Worm (Caenorhabditis elegans) whole organism, L1 larva: ENCODE results near the gene rrsr-1.

ENCODE experiments used
- C04F5.9 ChIP-seq: sonication (generic microtip); optimal IDR thresholded peaks from 2 replicates; lab custom pipeline; 2016; ENCODE audit warnings: missing genetic modification characterization, missing compliant biosample characterization
- C34B4.2 ChIP-seq: sonication (generic microtip); optimal IDR thresholded peaks from 2 replicates; lab custom pipeline; 2017; ENCODE audit warnings: mild to moderate bottlenecking, missing genetic modification characterization, missing compliant biosample characterization
- Y116A8C.19 ChIP-seq: sonication (generic microtip); optimal IDR thresholded peaks from 2 replicates; lab custom pipeline; 2016; ENCODE audit warnings: missing compliant biosample characterization, missing genetic modification characterization, borderline replicate concordance
- ceh-90 ChIP-seq: sonication (generic microtip); optimal IDR thresholded peaks from 2 replicates; lab custom pipeline; 2016; ENCODE audit warnings: missing genetic modification characterization, missing compliant biosample characterization
- ces-1 ChIP-seq: fragments of 150-350 bp; optimal IDR thresholded peaks from 2 replicates; lab custom pipeline; 2014; ENCODE audit warnings: missing biosample characterization, missing genetic modification reagents, missing genetic modification characterization
- dpl-1 ChIP-seq, 3 experiments: fragments of 150-350 bp in 2 of 3; sonication (generic microtip) in 1 of 3; optimal IDR thresholded peaks; 2 replicates each; lab custom pipeline; 2014 to 2017; ENCODE audit warnings: missing biosample characterization in 3 of 3, missing genetic modification characterization in 3 of 3, missing genetic modification reagents in 3 of 3
- efl-1 ChIP-seq, 4 experiments: fragments of 150-350 bp; optimal IDR thresholded peaks in 3 of 4; peaks in 1 of 4; 1 replicate in 1 of 4; 2 replicates in 3 of 4; lab custom pipeline; 2014; ENCODE audit warnings: missing biosample characterization in 2 of 4, missing genetic modification characterization in 2 of 4, missing genetic modification reagents in 2 of 4
- efl-3 ChIP-seq: fragments of 200-800 bp; sonication (Bioruptor generic); optimal IDR thresholded peaks from 2 replicates; lab custom pipeline; 2018; ENCODE audit warnings: mild to moderate bottlenecking, missing genetic modification characterization, missing compliant biosample characterization
- fkh-10 ChIP-seq: sonication (generic microtip); optimal IDR thresholded peaks from 2 replicates; lab custom pipeline; 2017; ENCODE audit warnings: missing biosample characterization, missing genetic modification reagents, missing genetic modification characterization
- fkh-4 ChIP-seq: sonication (generic microtip); optimal IDR thresholded peaks from 2 replicates; lab custom pipeline; 2016; ENCODE audit warnings: missing compliant biosample characterization, missing genetic modification characterization, borderline replicate concordance
- fkh-8 ChIP-seq: sonication (generic microtip); optimal IDR thresholded peaks from 2 replicates; lab custom pipeline; 2016; ENCODE audit warnings: mild to moderate bottlenecking, missing genetic modification characterization, missing compliant biosample characterization
- fos-1 ChIP-seq: fragments of 150-350 bp; optimal IDR thresholded peaks from 2 replicates; lab custom pipeline; 2014; ENCODE audit warnings: missing biosample characterization, missing genetic modification characterization
- hlh-17 ChIP-seq: fragments of 200-800 bp; sonication (Bioruptor generic); optimal IDR thresholded peaks from 2 replicates; lab custom pipeline; 2018; ENCODE audit warnings: missing genetic modification characterization, mild to moderate bottlenecking, missing compliant biosample characterization, moderate library complexity, borderline replicate concordance
- hlh-4 ChIP-seq: sonication (generic microtip); optimal IDR thresholded peaks from 2 replicates; lab custom pipeline; 2016; ENCODE audit warnings: mild to moderate bottlenecking, missing genetic modification characterization, missing compliant biosample characterization
- hpl-2 ChIP-seq: fragments of 150-350 bp; optimal IDR thresholded peaks from 2 replicates; lab custom pipeline; 2014; ENCODE audit warnings: missing biosample characterization, missing genetic modification reagents, missing genetic modification characterization
- irx-1 ChIP-seq: sonication (generic microtip); optimal IDR thresholded peaks from 2 replicates; lab custom pipeline; 2016; ENCODE audit warnings: missing genetic modification characterization, missing compliant biosample characterization
- isw-1 ChIP-seq: fragments of 200-800 bp; sonication (Bioruptor generic); IDR thresholded peaks from 2 replicates; pipeline ENCODE4 v1.3.6; 2022; ENCODE audit warnings: missing genetic modification characterization, missing compliant biosample characterization
- jun-1 ChIP-seq: fragments of 150-350 bp; optimal IDR thresholded peaks from 2 replicates; lab custom pipeline; 2014; ENCODE audit warnings: missing biosample characterization, missing genetic modification reagents, missing genetic modification characterization
- lin-39 ChIP-seq: fragments of 150-350 bp; optimal IDR thresholded peaks from 2 replicates; lab custom pipeline; 2014; ENCODE audit warnings: missing biosample characterization, missing genetic modification reagents, missing genetic modification characterization
- lsy-2 ChIP-seq, 2 experiments: fragments of 150-350 bp; optimal IDR thresholded peaks; 2 replicates each; lab custom pipeline; 2014; ENCODE audit warnings: missing biosample characterization in 2 of 2, missing genetic modification characterization in 2 of 2
- mep-1 ChIP-seq: fragments of 150-350 bp; optimal IDR thresholded peaks from 2 replicates; lab custom pipeline; 2014; ENCODE audit warnings: missing biosample characterization, missing genetic modification characterization
- nhr-12 ChIP-seq: sonication (generic microtip); optimal IDR thresholded peaks from 2 replicates; lab custom pipeline; 2017; ENCODE audit warnings: missing biosample characterization, missing genetic modification characterization
- nhr-19 ChIP-seq: fragments of 200-800 bp; sonication (Bioruptor generic); conservative IDR thresholded peaks from 2 replicates; pipeline ENCODE4 v1.3.6; 2022; ENCODE audit warnings: missing genetic modification characterization, missing compliant biosample characterization
- nhr-71 ChIP-seq: sonication (generic microtip); optimal IDR thresholded peaks from 2 replicates; lab custom pipeline; 2016; ENCODE audit warnings: mild to moderate bottlenecking, missing genetic modification characterization, moderate library complexity, missing compliant biosample characterization
- nhr-77 ChIP-seq: fragments of 150-350 bp; optimal IDR thresholded peaks from 2 replicates; lab custom pipeline; 2014; ENCODE audit warnings: missing biosample characterization, missing genetic modification characterization
- nhr-85 ChIP-seq: sonication (generic microtip); peaks from one replicate; lab custom pipeline; 2016; ENCODE audit warnings: missing genetic modification characterization, inconsistent platforms, missing compliant biosample characterization
- nhr-90 ChIP-seq: sonication (generic microtip); optimal IDR thresholded peaks from 2 replicates; lab custom pipeline; 2016; ENCODE audit warnings: mild to moderate bottlenecking, missing genetic modification characterization, missing compliant biosample characterization; ENCODE audit not compliant: poor library complexity
- pax-3 ChIP-seq: fragments of 200-800 bp; sonication (Bioruptor generic); optimal IDR thresholded peaks from 2 replicates; lab custom pipeline; 2018; ENCODE audit warnings: mild to moderate bottlenecking, missing genetic modification characterization, moderate library complexity, missing compliant biosample characterization
- pqm-1 ChIP-seq: sonication (generic microtip); optimal IDR thresholded peaks from 3 replicates; lab custom pipeline; 2017; ENCODE audit warnings: missing biosample characterization, missing genetic modification characterization
- snpc-4 ChIP-seq: fragments of 150-350 bp; optimal IDR thresholded peaks from 2 replicates; lab custom pipeline; 2014; ENCODE audit warnings: missing biosample characterization, missing genetic modification characterization
- sptf-1 ChIP-seq: fragments of 150-350 bp; optimal IDR thresholded peaks from 2 replicates; lab custom pipeline; 2014; ENCODE audit warnings: missing biosample characterization, missing genetic modification characterization
- unc-30 ChIP-seq: sonication (generic microtip); optimal IDR thresholded peaks from 2 replicates; lab custom pipeline; 2017; ENCODE audit warnings: missing biosample characterization, missing genetic modification characterization
- unc-98 ChIP-seq: fragments of 200-800 bp; sonication (Bioruptor generic); IDR thresholded peaks from 2 replicates; pipeline ENCODE4 v1.3.6; 2022; ENCODE audit warnings: missing genetic modification characterization, missing compliant biosample characterization
- xbp-1 ChIP-seq: sonication (generic microtip); optimal IDR thresholded peaks from 2 replicates; lab custom pipeline; 2016; ENCODE audit warnings: missing genetic modification characterization, missing compliant biosample characterization
- zip-4 ChIP-seq: fragments of 200-800 bp; sonication (Bioruptor generic); optimal IDR thresholded peaks from 2 replicates; lab custom pipeline; 2018; ENCODE audit warnings: mild to moderate bottlenecking, missing genetic modification characterization, moderate library complexity, missing compliant biosample characterization
- ztf-4 ChIP-seq: fragments of 150-350 bp; optimal IDR thresholded peaks from 2 replicates; lab custom pipeline; 2014; ENCODE audit warnings: missing biosample characterization, missing genetic modification characterization

rrsr-1 gene

DNA sequence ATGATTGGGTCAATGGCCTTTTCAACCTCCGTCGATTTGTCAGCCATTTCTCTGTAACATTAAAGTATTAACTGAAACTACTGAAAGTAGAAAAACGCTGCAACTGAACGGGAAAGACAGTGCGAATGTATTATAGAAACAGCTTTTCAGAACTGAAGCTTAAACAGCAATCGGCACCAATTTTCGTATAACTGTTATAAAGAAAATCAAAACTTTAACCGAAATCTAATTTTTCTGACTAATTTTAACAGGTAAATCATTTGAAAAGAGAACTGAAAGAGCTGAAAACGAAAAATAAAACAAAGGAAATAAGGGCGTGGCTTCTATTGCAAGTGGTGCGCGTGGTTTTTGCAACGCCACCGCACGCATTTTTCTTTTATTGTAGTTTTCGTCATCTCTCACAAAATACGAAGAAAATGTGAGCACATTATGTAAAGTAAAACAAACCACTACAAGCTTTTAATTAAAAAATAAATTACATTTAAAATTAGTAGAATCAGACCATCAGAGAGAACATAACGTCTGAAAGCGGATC lies at the start of gene rrsr-1 (continued):
- TF ChIP-seq fkh-4 (tag; lab: Kevin White, UChicago) (no peak), efl-1 (optimal IDR thresholded peaks at IDR 0.05; lab: Kevin White, UChicago) (peak; percentile 49 to 58), efl-1 (GFP tag; optimal IDR thresholded peaks at IDR 0.05 in 1 of 2; lab: Kevin White, UChicago) (peak; percentile 32 to 96), ceh-90 (tag; lab: Kevin White, UChicago) (no peak), lin-39 (tag; lab: Kevin White, UChicago) (peak; percentile 6), nhr-19 (GFP tag; lab: Robert Waterston, UW) (peak; percentile 42), ztf-4 (tag; lab: Kevin White, UChicago) (no peak), jun-1 (tag; lab: Kevin White, UChicago) (no peak), nhr-12 (no peak), pqm-1 (no peak), sptf-1 (tag; lab: Kevin White, UChicago) (no peak), fkh-10 (no peak), fkh-8 (tag; lab: Kevin White, UChicago) (no peak), C34B4.2 (no peak), hpl-2 (no peak), Y116A8C.19 (tag; lab: Kevin White, UChicago) (no peak), C04F5.9 (tag; lab: Kevin White, UChicago) (no peak), xbp-1 (tag; lab: Kevin White, UChicago) (peak; percentile 49), hlh-17 (GFP tag; lab: Kevin White, UChicago) (no peak), snpc-4 (tag; lab: Kevin White, UChicago) (peak; percentile 57), ces-1 (GFP tag; lab: Kevin White, UChicago) (no peak), unc-30 (tag; lab: Kevin White, UChicago) (no peak), zip-4 (no peak), dpl-1 (GFP tag; optimal IDR thresholded peaks at IDR 0.05; lab: Kevin White, UChicago) (peak; percentile 35 to 47 (median 41)), lsy-2 (tag; optimal IDR thresholded peaks at IDR 0.05; lab: Kevin White, UChicago) (peak in 1 of 2 experiments; percentile 40), hlh-4 (tag; lab: Kevin White, UChicago) (no peak), nhr-90 (tag; lab: Kevin White, UChicago) (peak; percentile 60), mep-1 (no peak), pax-3 (peak; percentile 25), nhr-85 (tag; lab: Kevin White, UChicago) (no peak), isw-1 (peak; percentile 3; the same call in 1 of the 2 replicates), fos-1 (no peak)

DNA sequence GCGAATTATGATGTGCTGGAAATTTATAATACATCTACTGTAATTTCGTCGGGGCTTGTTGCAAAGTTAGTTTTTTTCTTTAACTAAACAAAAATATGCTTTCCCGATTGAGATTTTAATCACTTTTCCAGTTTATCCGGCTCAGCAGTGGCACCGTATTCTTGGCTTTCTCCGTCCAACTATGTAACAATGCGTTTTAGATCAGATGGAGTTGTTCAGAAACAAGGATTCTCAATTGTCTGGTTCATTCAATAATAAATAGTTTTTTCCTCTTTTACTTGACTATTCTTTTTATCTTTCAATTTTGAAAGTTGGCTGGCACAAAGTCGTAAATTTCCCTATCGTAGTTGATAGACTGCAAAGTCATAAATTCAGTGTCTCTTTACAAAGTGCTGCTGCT lies 49.3 kb upstream of the rrsr-1 start, which contains the start of gene clec-56:
clec-56 (plus strand) TSS at position 301 of the 400 bp plus-strand sequence.
- TF ChIP-seq ztf-4 (tag; lab: Kevin White, UChicago) (no peak), unc-98 (GFP tag; lab: Robert Waterston, UW) (no peak), snpc-4 (tag; lab: Kevin White, UChicago) (no peak), nhr-77 (tag; lab: Kevin White, UChicago) (no peak)

DNA sequence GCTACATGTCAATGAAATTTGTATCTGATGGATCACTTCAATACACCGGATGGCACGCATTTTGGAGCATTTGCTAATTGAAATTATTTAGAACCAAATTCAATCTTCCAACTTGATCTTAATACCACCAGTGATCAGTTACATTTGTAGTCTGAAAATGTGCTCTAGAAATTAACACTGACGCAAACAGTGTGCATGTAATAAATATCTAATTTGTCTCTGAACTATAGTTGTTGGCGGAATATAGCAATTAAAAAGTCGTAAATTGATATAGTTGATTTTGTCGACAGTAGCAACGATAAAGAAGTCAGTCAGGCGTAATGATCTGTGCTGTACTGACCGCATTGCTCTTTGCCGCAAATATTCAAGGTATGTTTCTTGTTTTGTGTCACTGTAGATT lies 47.4 kb upstream of the rrsr-1 start, which contains the start of gene clec-227:
clec-227 (plus strand) TSS at position 301 of the 400 bp plus-strand sequence.
- TF ChIP-seq hpl-2 (no peak), nhr-71 (no peak), efl-1 (optimal IDR thresholded peaks at IDR 0.05; lab: Kevin White, UChicago) (no peak), efl-1 (GFP tag; optimal IDR thresholded peaks at IDR 0.05 in 1 of 2; lab: Kevin White, UChicago) (peak in 1 of 2 experiments; percentile 85)
- TF ChIP-seq, all 84 proteins: peak for 1

DNA sequence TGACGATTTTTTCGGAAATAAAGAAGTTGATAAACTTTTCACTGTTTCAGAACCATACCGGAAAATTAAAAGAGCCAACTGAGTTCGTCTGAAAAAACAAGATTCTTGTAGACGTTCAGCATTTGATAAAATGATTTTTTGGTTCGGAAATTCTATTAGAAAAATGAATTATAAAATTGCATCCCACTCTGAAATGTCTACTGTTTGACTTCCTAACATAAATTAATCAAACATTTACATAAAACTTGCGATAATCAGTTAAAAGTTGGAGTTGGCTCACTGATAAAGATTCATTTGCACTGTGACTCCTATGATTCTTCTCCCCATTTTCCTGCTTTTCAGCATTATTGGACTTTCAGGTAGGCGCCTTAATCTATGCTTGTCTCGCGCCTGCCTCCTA lies 44.1 kb upstream of the rrsr-1 start, which contains the start of gene clec-57:
clec-57 (plus strand) TSS at position 301 of the 400 bp plus-strand sequence.
- TF ChIP-seq hlh-4 (tag; lab: Kevin White, UChicago) (no peak), ztf-4 (tag; lab: Kevin White, UChicago) (no peak), efl-3 (no peak), irx-1 (no peak), pqm-1 (no peak), nhr-12 (no peak)
